Worm (Caenorhabditis elegans) whole organism, late embryonic: Measurements from ENCODE around the gene col-81.

ENCODE experiments used
- C08G9.2 ChIP-seq: sonication (generic microtip); optimal IDR thresholded peaks from 2 replicates; lab custom pipeline; 2016; ENCODE audit warnings: mild to moderate bottlenecking, missing genetic modification characterization, moderate library complexity, missing compliant biosample characterization
- C38D4.7 ChIP-seq: fragments of 200-800 bp; sonication (Bioruptor generic); optimal IDR thresholded peaks from 2 replicates; lab custom pipeline; 2018; ENCODE audit warnings: mild to moderate bottlenecking, missing genetic modification characterization, moderate library complexity, missing compliant biosample characterization
- K09A11.1 ChIP-seq: sonication (generic microtip); optimal IDR thresholded peaks from 2 replicates; lab custom pipeline; 2017; ENCODE audit warnings: antibody characterized with exemption, mild to moderate bottlenecking, missing genetic modification characterization, missing compliant biosample characterization; ENCODE audit not compliant: insufficient read depth
- T23F11.4 ChIP-seq: fragments of 200-800 bp; sonication (Bioruptor generic); optimal IDR thresholded peaks from 2 replicates; lab custom pipeline; 2018; ENCODE audit warnings: mild to moderate bottlenecking, missing genetic modification characterization, missing compliant biosample characterization
- Y22D7AL.16 ChIP-seq: sonication (generic microtip); optimal IDR thresholded peaks from 2 replicates; lab custom pipeline; 2016; ENCODE audit warnings: missing genetic modification characterization, missing compliant biosample characterization
- ceh-18 ChIP-seq: sonication (generic microtip); optimal IDR thresholded peaks from 2 replicates; lab custom pipeline; 2016; ENCODE audit warnings: missing genetic modification characterization, missing compliant biosample characterization
- ceh-19 ChIP-seq: fragments of 200-800 bp; sonication (Bioruptor generic); optimal IDR thresholded peaks from 2 replicates; lab custom pipeline; 2018; ENCODE audit warnings: mild to moderate bottlenecking, missing genetic modification characterization, missing compliant biosample characterization
- ceh-24 ChIP-seq: sonication (generic microtip); optimal IDR thresholded peaks from 2 replicates; lab custom pipeline; 2016; ENCODE audit warnings: mild to moderate bottlenecking, missing genetic modification characterization, missing compliant biosample characterization
- ceh-31 ChIP-seq: sonication (generic microtip); optimal IDR thresholded peaks from 2 replicates; lab custom pipeline; 2016; ENCODE audit warnings: missing genetic modification characterization, missing compliant biosample characterization
- ceh-48 ChIP-seq: sonication (generic microtip); optimal IDR thresholded peaks from 2 replicates; lab custom pipeline; 2016; ENCODE audit warnings: missing genetic modification characterization, inconsistent platforms, missing compliant biosample characterization
- ceh-6 ChIP-seq: fragments of 200-800 bp; sonication (Bioruptor generic); optimal IDR thresholded peaks from 2 replicates; lab custom pipeline; 2018; ENCODE audit warnings: mild to moderate bottlenecking, missing genetic modification characterization, missing compliant biosample characterization
- che-1 ChIP-seq: sonication (generic microtip); optimal IDR thresholded peaks from 2 replicates; lab custom pipeline; 2016; ENCODE audit warnings: mild to moderate bottlenecking, missing genetic modification characterization, missing compliant biosample characterization
- dmd-4 ChIP-seq: sonication (generic microtip); optimal IDR thresholded peaks from 2 replicates; lab custom pipeline; 2016; ENCODE audit warnings: borderline replicate concordance, missing genetic modification characterization, missing compliant biosample characterization
- elt-4 ChIP-seq: sonication (generic microtip); optimal IDR thresholded peaks from 2 replicates; lab custom pipeline; 2016; ENCODE audit warnings: missing genetic modification characterization, missing compliant biosample characterization
- ets-4 ChIP-seq: sonication (generic microtip); optimal IDR thresholded peaks from 2 replicates; lab custom pipeline; 2016; ENCODE audit warnings: missing genetic modification characterization, missing compliant biosample characterization
- fax-1 ChIP-seq: sonication (generic microtip); optimal IDR thresholded peaks from 2 replicates; lab custom pipeline; 2016; ENCODE audit warnings: missing genotype, missing genetic modification characterization, missing compliant biosample characterization
- fkh-6 ChIP-seq: sonication (generic microtip); optimal IDR thresholded peaks from 2 replicates; lab custom pipeline; 2016; ENCODE audit warnings: missing genetic modification characterization, missing compliant biosample characterization
- hlh-15 ChIP-seq: sonication (generic microtip); optimal IDR thresholded peaks from 2 replicates; lab custom pipeline; 2016; ENCODE audit warnings: missing genetic modification characterization, missing compliant biosample characterization
- hlh-6 ChIP-seq: sonication (generic microtip); optimal IDR thresholded peaks from 2 replicates; lab custom pipeline; 2016; ENCODE audit warnings: missing genotype, missing genetic modification characterization, missing compliant biosample characterization
- lin-11 ChIP-seq: fragments of 200-800 bp; sonication (Bioruptor generic); optimal IDR thresholded peaks from 2 replicates; lab custom pipeline; 2018; ENCODE audit warnings: mild to moderate bottlenecking, missing genetic modification characterization, missing compliant biosample characterization
- mec-3 ChIP-seq: sonication (generic microtip); optimal IDR thresholded peaks from 2 replicates; lab custom pipeline; 2016; ENCODE audit warnings: borderline replicate concordance, missing genetic modification characterization, missing compliant biosample characterization
- nfya-1 ChIP-seq: sonication (generic microtip); optimal IDR thresholded peaks from 2 replicates; lab custom pipeline; 2017; ENCODE audit warnings: missing genetic modification characterization, mild to moderate bottlenecking, missing compliant biosample characterization, antibody characterized with exemption, moderate library complexity
- odd-2 ChIP-seq: sonication (generic microtip); optimal IDR thresholded peaks from 2 replicates; lab custom pipeline; 2017; ENCODE audit warnings: antibody characterized with exemption, mild to moderate bottlenecking, missing genetic modification characterization, missing compliant biosample characterization
- pat-9 ChIP-seq: fragments of 200-800 bp; sonication (Bioruptor generic); optimal IDR thresholded peaks from 2 replicates; lab custom pipeline; 2018; ENCODE audit warnings: mild to moderate bottlenecking, missing genetic modification characterization, moderate library complexity, missing compliant biosample characterization
- pax-1 ChIP-seq: fragments of 150-350 bp; optimal IDR thresholded peaks from 2 replicates; lab custom pipeline; 2014; ENCODE audit warnings: missing biosample characterization, missing genetic modification characterization
- pha-2 ChIP-seq: sonication (generic microtip); optimal IDR thresholded peaks from 2 replicates; lab custom pipeline; 2017; ENCODE audit warnings: mild to moderate bottlenecking, missing genetic modification characterization, missing compliant biosample characterization
- pha-4 ChIP-seq: fragments of 150-350 bp; optimal IDR thresholded peaks from 2 replicates; lab custom pipeline; 2018; ENCODE audit warnings: missing biosample characterization, missing genetic modification reagents, missing genetic modification characterization
- pros-1 ChIP-seq: fragments of 150-350 bp; optimal IDR thresholded peaks from 2 replicates; lab custom pipeline; 2014; ENCODE audit warnings: missing biosample characterization, missing genetic modification reagents, missing genetic modification characterization
- ref-2 ChIP-seq: sonication (generic microtip); optimal IDR thresholded peaks from 2 replicates; lab custom pipeline; 2016; ENCODE audit warnings: missing genetic modification characterization, missing compliant biosample characterization
- rnt-1 ChIP-seq: sonication (generic microtip); optimal IDR thresholded peaks from 2 replicates; lab custom pipeline; 2016; ENCODE audit warnings: missing genetic modification characterization, missing compliant biosample characterization
- sdc-2 ChIP-seq: sonication (generic microtip); optimal IDR thresholded peaks from 2 replicates; lab custom pipeline; 2016; ENCODE audit warnings: missing genotype, missing genetic modification characterization, missing compliant biosample characterization
- sox-2 ChIP-seq: fragments of 200-800 bp; sonication (Bioruptor generic); IDR thresholded peaks from 2 replicates; pipeline ENCODE4 v1.3.6; 2022; ENCODE audit warnings: missing genetic modification reagents, missing genetic modification characterization, missing compliant biosample characterization
- tbx-7 ChIP-seq: sonication (generic microtip); optimal IDR thresholded peaks from 2 replicates; lab custom pipeline; 2016; ENCODE audit warnings: missing genotype, missing genetic modification characterization, missing compliant biosample characterization
- ttx-3 ChIP-seq: sonication (generic microtip); optimal IDR thresholded peaks from 2 replicates; lab custom pipeline; 2016; ENCODE audit warnings: missing genetic modification reagents, missing genetic modification characterization, missing compliant biosample characterization
- unc-42 ChIP-seq: sonication (generic microtip); optimal IDR thresholded peaks from 2 replicates; lab custom pipeline; 2016; ENCODE audit warnings: missing genotype, missing genetic modification characterization, missing compliant biosample characterization
- unc-55 ChIP-seq: sonication (generic microtip); optimal IDR thresholded peaks from 2 replicates; lab custom pipeline; 2017; ENCODE audit warnings: missing biosample characterization, missing genetic modification reagents, missing genetic modification characterization

col-81 gene

DNA sequence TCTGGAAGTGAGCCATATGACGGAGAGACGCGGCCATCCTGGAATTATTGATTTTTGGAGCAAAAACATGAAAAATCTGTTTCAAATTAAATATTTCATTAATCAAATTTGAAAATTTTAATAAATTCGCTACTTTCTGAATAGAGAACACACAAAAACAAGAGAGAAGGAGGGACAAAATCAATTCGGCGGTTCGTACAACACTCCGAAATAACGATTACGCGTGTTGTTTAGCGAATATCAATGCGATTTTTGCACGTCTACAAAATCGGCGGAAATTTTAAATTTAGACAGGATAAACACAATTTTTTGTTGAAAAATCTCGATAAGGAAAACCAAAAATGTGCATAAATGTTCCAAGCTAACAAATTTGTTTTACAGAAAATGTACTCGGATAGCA lies 36.3 kb upstream of the col-81 start, which contains the start of the genes sdhd-1 and ilkp-1:
TSS of gene sdhd-1 (minus strand) at position 38 of the 400 bp plus-strand sequence.
TSS of gene ilkp-1 (plus strand) at position 380 of the 400 bp plus-strand sequence.
- no peak for TF ChIP-seq ceh-31 (tag; lab: Kevin White, UChicago)
- no peak for TF ChIP-seq hlh-15 (tag; lab: Kevin White, UChicago)
- TF ChIP-seq unc-42 (tag; lab: Kevin White, UChicago): peak; percentile 73
- TF ChIP-seq ceh-48 (tag; lab: Kevin White, UChicago): peak; percentile 25
- TF ChIP-seq nfya-1 (tag; lab: Kevin White, UChicago): peak; percentile 0

DNA sequence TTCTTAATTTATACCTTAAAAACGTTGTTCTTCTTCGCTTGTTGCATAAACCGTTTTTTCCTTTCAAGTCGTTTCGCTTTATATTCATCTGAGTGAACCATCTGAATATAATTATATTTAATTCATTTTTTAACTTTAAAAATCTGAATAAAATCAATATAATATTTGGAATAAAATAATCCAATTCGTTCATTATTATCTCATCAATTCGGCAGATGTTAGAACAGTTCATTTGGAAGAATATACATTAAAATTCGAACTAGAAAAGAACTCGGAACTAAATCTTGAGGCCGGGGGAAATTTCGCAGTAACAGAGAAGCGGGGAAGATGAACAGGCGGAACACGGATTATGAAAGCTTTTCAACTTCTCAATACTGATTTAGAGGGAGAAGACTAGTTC lies 35.4 kb upstream of the col-81 start, which contains the start of gene F33A8.4:
TSS of gene F33A8.4 (minus strand) at position 101 of the 400 bp plus-strand sequence.
- TF ChIP-seq fkh-6 (tag; lab: Kevin White, UChicago) (no peak), sox-2 (GFP tag; lab: Robert Waterston, UW) (no peak), ceh-18 (tag; lab: Kevin White, UChicago) (no peak), hlh-6 (tag; lab: Kevin White, UChicago) (no peak), ceh-48 (tag; lab: Kevin White, UChicago) (no peak), mec-3 (tag; lab: Kevin White, UChicago) (no peak), tbx-7 (no peak), C08G9.2 (tag; lab: Kevin White, UChicago) (no peak), unc-42 (tag; lab: Kevin White, UChicago) (no peak), lin-11 (tag; lab: Kevin White, UChicago) (no peak), pax-1 (tag; lab: Kevin White, UChicago) (no peak), Y22D7AL.16 (no peak), elt-4 (tag; lab: Kevin White, UChicago) (no peak), pros-1 (tag; lab: Kevin White, UChicago) (no peak), pha-2 (no peak), rnt-1 (tag; lab: Kevin White, UChicago) (no peak), ceh-19 (GFP tag; lab: Kevin White, UChicago) (no peak), ceh-24 (no peak), che-1 (no peak)

DNA sequence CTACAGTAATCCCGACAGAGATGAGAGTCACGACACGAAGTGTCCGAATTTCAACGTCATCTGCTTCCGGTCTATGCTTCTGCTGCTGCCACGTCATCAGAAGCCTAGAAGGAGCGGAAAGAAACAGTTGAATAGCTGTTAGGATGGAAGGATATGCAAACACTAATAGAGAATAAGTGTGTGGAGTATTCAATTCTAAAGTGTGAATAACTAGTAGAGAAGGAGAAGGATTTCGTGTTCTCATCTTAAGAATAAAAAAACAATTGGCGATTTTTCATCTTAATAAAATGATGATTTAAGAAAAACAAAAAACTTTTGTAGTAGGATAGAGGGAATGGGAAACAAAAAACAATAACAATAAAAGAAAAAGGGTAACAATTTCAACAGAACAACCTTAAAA lies 32.3 kb upstream of the col-81 start, which contains the start of gene col-83:
TSS of gene col-83 (minus strand) at position 101 of the 400 bp plus-strand sequence.
- TF ChIP-seq fax-1 (tag; lab: Kevin White, UChicago) (no peak), ets-4 (tag; lab: Kevin White, UChicago) (no peak), odd-2 (no peak), ref-2 (no peak)

DNA sequence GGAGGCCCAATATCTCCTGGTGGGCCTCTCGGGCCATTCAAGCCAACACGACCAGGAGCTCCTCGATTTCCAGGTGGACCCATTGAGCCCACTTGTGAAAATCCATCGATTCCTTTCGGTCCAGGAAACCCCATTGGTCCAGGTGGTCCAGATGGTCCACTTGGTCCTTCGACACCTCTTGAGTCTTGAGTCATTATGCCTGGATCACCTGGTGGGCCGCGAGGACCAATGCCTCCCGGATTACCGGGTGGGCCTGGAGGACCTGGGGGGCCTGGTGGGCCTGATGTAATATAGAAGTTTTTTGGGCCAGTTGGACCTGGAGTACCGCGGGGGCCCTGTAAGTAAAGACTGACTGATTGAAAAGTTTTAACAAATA lies 30.6 kb upstream of the col-81 start:
- TF ChIP-seq T23F11.4 (GFP tag; lab: Kevin White, UChicago) (no peak), Y22D7AL.16 (no peak), pat-9 (tag; lab: Kevin White, UChicago) (no peak), ets-4 (tag; lab: Kevin White, UChicago) (no peak), fkh-6 (tag; lab: Kevin White, UChicago) (peak; percentile 48), ceh-18 (tag; lab: Kevin White, UChicago) (no peak), odd-2 (no peak), rnt-1 (tag; lab: Kevin White, UChicago) (no peak), ceh-19 (GFP tag; lab: Kevin White, UChicago) (no peak)

DNA sequence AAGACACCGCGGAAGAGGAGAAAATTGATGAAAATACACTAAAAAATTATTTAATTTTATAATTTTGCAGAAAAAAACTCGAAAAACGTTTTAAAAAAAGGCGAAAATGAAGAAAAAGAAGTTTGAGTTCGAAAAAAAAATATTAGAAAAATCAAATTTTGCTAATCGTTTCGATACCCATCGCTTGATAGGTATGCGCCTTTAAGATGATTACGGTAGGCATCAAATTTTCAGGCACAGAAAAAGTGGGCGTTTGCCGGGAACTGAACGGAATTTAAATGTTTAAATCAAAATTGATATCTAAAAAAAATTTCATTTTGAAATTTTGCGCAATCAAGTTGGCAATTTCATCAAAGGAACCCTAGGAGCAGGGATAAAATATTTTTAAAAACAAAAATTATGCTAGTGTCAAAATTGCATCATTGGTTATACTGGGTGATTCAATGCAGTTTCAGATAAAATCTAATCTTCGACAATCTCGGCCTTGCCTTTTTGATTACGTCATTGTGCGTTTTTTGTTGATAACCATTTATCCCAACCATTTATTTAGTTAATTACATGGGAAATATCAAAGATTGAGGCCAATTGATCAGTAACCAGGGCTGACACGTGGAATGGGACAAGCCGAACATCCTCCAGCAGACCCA lies 30.1 kb upstream of the col-81 start:
- TF ChIP-seq ceh-24: no peak
- TF ChIP-seq ceh-19 (GFP tag; lab: Kevin White, UChicago): no peak
- no peak for TF ChIP-seq Y22D7AL.16
- no peak for TF ChIP-seq che-1
- no peak for TF ChIP-seq C38D4.7 (GFP tag; lab: Kevin White, UChicago)
- no peak for TF ChIP-seq ceh-6 (GFP tag; lab: Kevin White, UChicago)
- no peak for TF ChIP-seq ceh-18 (tag; lab: Kevin White, UChicago)
- TF ChIP-seq ttx-3: no peak
- TF ChIP-seq fkh-6 (tag; lab: Kevin White, UChicago): no peak
- TF ChIP-seq sdc-2 (tag; lab: Kevin White, UChicago): no peak
- no peak for TF ChIP-seq pha-4 (tag; lab: Kevin White, UChicago)
- TF ChIP-seq K09A11.1 (tag; lab: Kevin White, UChicago): no peak
- no peak for TF ChIP-seq elt-4 (tag; lab: Kevin White, UChicago)
- TF ChIP-seq dmd-4 (tag; lab: Kevin White, UChicago): no peak
- no peak for TF ChIP-seq hlh-6 (tag; lab: Kevin White, UChicago)
- no peak for TF ChIP-seq unc-55 (GFP tag; lab: Kevin White, UChicago)
